Worm (Caenorhabditis elegans) whole organism, midembryonic: ENCODE measurements around the gene npr-30.

ENCODE experiments used
- T22C8.4 ChIP-seq: fragments of 200-800 bp; sonication (Bioruptor generic); IDR thresholded peaks from 2 replicates; pipeline ENCODE4 v1.3.6; 2022; ENCODE audit warnings: missing genetic modification characterization, missing compliant biosample characterization
- cog-1 ChIP-seq: sonication (generic microtip); optimal IDR thresholded peaks from 2 replicates; lab custom pipeline; 2016; ENCODE audit warnings: missing genetic modification characterization, missing compliant biosample characterization
- flt-1 ChIP-seq: fragments of 200-800 bp; sonication (Bioruptor generic); IDR thresholded peaks from 2 replicates; pipeline ENCODE4 v1.3.6; 2022; ENCODE audit warnings: missing genetic modification characterization, missing compliant biosample characterization
- med-1 ChIP-seq: sonication (generic microtip); optimal IDR thresholded peaks from 2 replicates; lab custom pipeline; 2017; ENCODE audit warnings: missing genetic modification characterization, mild to moderate bottlenecking, missing compliant biosample characterization, antibody characterized with exemption, missing genetic modification reagents; ENCODE audit not compliant: insufficient read depth
- ztf-23 ChIP-seq: fragments of 200-800 bp; sonication (Bioruptor generic); IDR thresholded peaks from 2 replicates; pipeline ENCODE4 v1.3.6; 2022; ENCODE audit warnings: missing genetic modification reagents, missing genetic modification characterization, missing compliant biosample characterization

DNA sequence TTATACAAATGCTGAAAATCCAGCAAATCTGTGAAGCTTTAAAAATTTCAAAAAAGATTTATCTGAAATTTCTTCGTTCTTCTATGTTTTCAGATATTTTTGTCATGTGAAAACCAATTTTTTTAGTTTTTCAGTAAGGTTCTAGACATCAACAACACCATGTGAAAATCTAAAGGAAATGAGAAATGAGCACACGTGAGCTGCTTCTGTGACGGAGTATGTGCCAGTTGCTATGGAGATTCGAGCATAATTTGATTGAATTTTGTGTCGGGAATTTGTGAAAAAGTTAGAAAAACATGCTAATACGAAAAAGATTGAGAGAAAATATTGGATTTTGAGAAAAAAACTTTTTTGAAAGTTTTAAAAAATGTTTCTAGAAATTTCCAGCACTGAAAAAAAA, 28.5 kb downstream of the npr-30 start:
- TF ChIP-seq cog-1 (tag; lab: Kevin White, UChicago) (no peak), med-1 (GFP tag; lab: Kevin White, UChicago) (no peak), ztf-23 (GFP tag; lab: Robert Waterston, UW) (no peak), flt-1 (GFP tag; lab: Robert Waterston, UW) (no peak), T22C8.4 (GFP tag; lab: Robert Waterston, UW) (no peak)
